Fruit fly (Drosophila melanogaster) whole organism, prepupa: ENCODE measurements around the gene CG9316.

Experiments used
- CG10631 ChIP-seq: fragments of 200-800 bp; sonication (Bioruptor generic); optimal IDR thresholded peaks from 2 replicates; lab custom pipeline; 2016; ENCODE audit warnings: missing biosample characterization, missing genetic modification characterization
- CG10669 ChIP-seq: fragments of 200-800 bp; sonication (Bioruptor generic); optimal IDR thresholded peaks from 3 replicates; lab custom pipeline; 2018; ENCODE audit warnings: missing biosample characterization, mild to moderate bottlenecking, missing genetic modification characterization, moderate library complexity
- CG11294 ChIP-seq: fragments of 200-800 bp; sonication (Bioruptor generic); IDR thresholded peaks from 2 replicates; pipeline ENCODE4 v1.3.6; 2022; ENCODE audit warnings: missing biosample characterization, missing genetic modification characterization
- CG11762 ChIP-seq: fragments of 200-800 bp; sonication (Bioruptor generic); optimal IDR thresholded peaks from 3 replicates; lab custom pipeline; 2016; ENCODE audit warnings: missing biosample characterization, missing genetic modification characterization; ENCODE audit not compliant: insufficient read depth
- CG15336 ChIP-seq: fragments of 200-800 bp; sonication (Bioruptor generic); IDR thresholded peaks from 2 replicates; pipeline ENCODE4 v1.3.6; 2022; ENCODE audit warnings: missing biosample characterization, missing genetic modification characterization
- CG16779 ChIP-seq: fragments of 200-800 bp; sonication (Bioruptor generic); optimal IDR thresholded peaks from 3 replicates; lab custom pipeline; 2017; ENCODE audit warnings: missing biosample characterization, mild to moderate bottlenecking, missing genetic modification characterization
- CG3032 ChIP-seq: fragments of 200-800 bp; optimal IDR thresholded peaks from 2 replicates; lab custom pipeline; 2019; ENCODE audit warnings: missing biosample characterization, mild to moderate bottlenecking, missing genetic modification characterization, moderate library complexity
- CG31627 ChIP-seq: fragments of 200-800 bp; sonication (Bioruptor generic); optimal IDR thresholded peaks from 3 replicates; lab custom pipeline; 2016; ENCODE audit warnings: missing biosample characterization, missing genetic modification characterization
- CG32006 ChIP-seq: fragments of 200-800 bp; sonication (Bioruptor generic); optimal IDR thresholded peaks from 3 replicates; lab custom pipeline; 2017; ENCODE audit warnings: missing biosample characterization, mild to moderate bottlenecking, missing genetic modification characterization
- CG34406 ChIP-seq: fragments of 200-800 bp; sonication (Bioruptor generic); optimal IDR thresholded peaks from 3 replicates; lab custom pipeline; 2016; ENCODE audit warnings: missing biosample characterization, missing genetic modification characterization
- CG3919 ChIP-seq: fragments of 200-800 bp; sonication (Bioruptor generic); optimal IDR thresholded peaks from 3 replicates; lab custom pipeline; 2016; ENCODE audit warnings: missing biosample characterization, missing genetic modification characterization
- CG4318 ChIP-seq: fragments of 200-800 bp; sonication (Bioruptor generic); optimal IDR thresholded peaks from 3 replicates; lab custom pipeline; 2017; ENCODE audit warnings: missing biosample characterization, mild to moderate bottlenecking, missing genetic modification characterization
- CG6163 ChIP-seq: fragments of 200-800 bp; sonication (Bioruptor generic); IDR thresholded peaks from 3 replicates; pipeline ENCODE4 v1.3.6; 2022; ENCODE audit warnings: missing biosample characterization, missing genetic modification characterization
- CG6276 ChIP-seq: fragments of 200-800 bp; sonication (Bioruptor generic); optimal IDR thresholded peaks from 2 replicates; lab custom pipeline; 2017; ENCODE audit warnings: missing biosample characterization, mild to moderate bottlenecking, missing genetic modification characterization
- CG6792 ChIP-seq: fragments of 200-800 bp; sonication (Bioruptor generic); optimal IDR thresholded peaks from 3 replicates; lab custom pipeline; 2016; ENCODE audit warnings: missing biosample characterization, missing genetic modification characterization
- CG6808 ChIP-seq: fragments of 200-800 bp; sonication (Bioruptor generic); optimal IDR thresholded peaks from 3 replicates; lab custom pipeline; 2017; ENCODE audit warnings: missing biosample characterization, missing genetic modification characterization, mild to moderate bottlenecking, moderate library complexity, missing genetic modification reagents
- CG6854 ChIP-seq: fragments of 200-800 bp; sonication (Bioruptor generic); optimal IDR thresholded peaks from 2 replicates; lab custom pipeline; 2017; ENCODE audit warnings: missing biosample characterization, mild to moderate bottlenecking, missing genetic modification characterization
- CG7368 ChIP-seq: fragments of 200-800 bp; sonication (Bioruptor generic); optimal IDR thresholded peaks from 3 replicates; lab custom pipeline; 2016; ENCODE audit warnings: missing biosample characterization, missing genetic modification characterization
- CG8119 ChIP-seq: fragments of 200-800 bp; sonication (Bioruptor generic); IDR thresholded peaks from 3 replicates; pipeline ENCODE4 v1.3.6; 2022; ENCODE audit warnings: missing biosample characterization, missing genetic modification characterization
- CG8632 ChIP-seq: fragments of 200-800 bp; sonication (Bioruptor generic); optimal IDR thresholded peaks from 3 replicates; lab custom pipeline; 2016; ENCODE audit warnings: missing biosample characterization, missing genetic modification characterization
- CG9139 ChIP-seq: fragments of 200-800 bp; sonication (Bioruptor generic); optimal IDR thresholded peaks from 3 replicates; lab custom pipeline; 2017; ENCODE audit warnings: missing biosample characterization, mild to moderate bottlenecking, missing genetic modification characterization
- Eip75B ChIP-seq: fragments of 200-800 bp; sonication (Bioruptor generic); optimal IDR thresholded peaks from 3 replicates; lab custom pipeline; 2016; ENCODE audit warnings: missing biosample characterization, missing genetic modification characterization
- Eip78C ChIP-seq: fragments of 200-800 bp; sonication (Bioruptor generic); peaks from one replicate; lab custom pipeline; 2016; ENCODE audit warnings: missing biosample characterization, missing genetic modification characterization
- Eip93F ChIP-seq: fragments of 200-800 bp; sonication (Bioruptor generic); optimal IDR thresholded peaks from 2 replicates; lab custom pipeline; 2016; ENCODE audit warnings: missing biosample characterization, mild to moderate bottlenecking, missing genetic modification characterization
- Ets21C ChIP-seq: fragments of 200-800 bp; sonication (Bioruptor generic); optimal IDR thresholded peaks from 3 replicates; lab custom pipeline; 2016; ENCODE audit warnings: missing biosample characterization, missing genetic modification characterization
- Ets96B ChIP-seq: fragments of 200-800 bp; optimal IDR thresholded peaks from 2 replicates; lab custom pipeline; 2019; ENCODE audit warnings: missing biosample characterization, mild to moderate bottlenecking, missing genetic modification characterization, moderate library complexity
- Gug ChIP-seq: fragments of 200-800 bp; sonication (Bioruptor generic); IDR thresholded peaks from 2 replicates; pipeline ENCODE4 v1.3.6; 2022; ENCODE audit warnings: missing biosample characterization, missing genetic modification characterization
- Hr38 ChIP-seq: sonication (Bioruptor generic); optimal IDR thresholded peaks from 2 replicates; lab custom pipeline; 2016; ENCODE audit warnings: missing biosample characterization, missing genetic modification characterization
- Hr39 ChIP-seq: fragments of 200-800 bp; sonication (Bioruptor generic); optimal IDR thresholded peaks from 2 replicates; lab custom pipeline; 2016; ENCODE audit warnings: missing biosample characterization, missing genetic modification characterization
- Hr4 ChIP-seq: fragments of 200-800 bp; sonication (Bioruptor generic); optimal IDR thresholded peaks from 3 replicates; lab custom pipeline; 2016; ENCODE audit warnings: missing biosample characterization, missing genetic modification characterization
- Lpt ChIP-seq: fragments of 200-800 bp; sonication (Bioruptor generic); optimal IDR thresholded peaks from 3 replicates; lab custom pipeline; 2016; ENCODE audit warnings: missing biosample characterization, missing genetic modification characterization
- Met ChIP-seq: fragments of 200-800 bp; sonication (Bioruptor generic); optimal IDR thresholded peaks from 3 replicates; lab custom pipeline; 2016; ENCODE audit warnings: missing biosample characterization, missing genetic modification characterization
- OdsH ChIP-seq: fragments of 200-800 bp; sonication (Bioruptor generic); optimal IDR thresholded peaks from 3 replicates; lab custom pipeline; 2016; ENCODE audit warnings: missing biosample characterization, missing genetic modification characterization
- Smox ChIP-seq: fragments of 200-800 bp; sonication (Bioruptor generic); optimal IDR thresholded peaks from 3 replicates; lab custom pipeline; 2016; ENCODE audit warnings: missing biosample characterization, missing genetic modification characterization
- Sox102F ChIP-seq: fragments of 200-800 bp; sonication (Bioruptor generic); optimal IDR thresholded peaks from 2 replicates; lab custom pipeline; 2016; ENCODE audit warnings: missing biosample characterization, mild to moderate bottlenecking, missing genetic modification characterization
- Sox14 ChIP-seq: fragments of 200-800 bp; sonication (Bioruptor generic); optimal IDR thresholded peaks from 3 replicates; lab custom pipeline; 2016; ENCODE audit warnings: missing biosample characterization, missing genetic modification characterization
- achi ChIP-seq: fragments of 200-800 bp; sonication (Bioruptor generic); optimal IDR thresholded peaks from 3 replicates; lab custom pipeline; 2016; ENCODE audit warnings: missing biosample characterization, missing genetic modification characterization
- acj6 ChIP-seq: fragments of 200-800 bp; sonication (Bioruptor generic); optimal IDR thresholded peaks from 3 replicates; lab custom pipeline; 2016; ENCODE audit warnings: missing biosample characterization, missing genetic modification characterization
- cyc ChIP-seq: fragments of 200-800 bp; sonication (Bioruptor generic); optimal IDR thresholded peaks from 3 replicates; lab custom pipeline; 2016; ENCODE audit warnings: missing biosample characterization, missing genetic modification characterization
- dac ChIP-seq: fragments of 200-800 bp; sonication (Bioruptor generic); optimal IDR thresholded peaks from 2 replicates; lab custom pipeline; 2017; ENCODE audit warnings: missing biosample characterization, mild to moderate bottlenecking, missing genetic modification characterization
- dsx ChIP-seq: fragments of 200-800 bp; optimal IDR thresholded peaks from 3 replicates; lab custom pipeline; 2019; ENCODE audit warnings: missing biosample characterization, mild to moderate bottlenecking, missing genetic modification characterization, moderate library complexity; ENCODE audit not compliant: poor library complexity, severe bottlenecking
- eg ChIP-seq: fragments of 200-800 bp; sonication (Bioruptor generic); IDR thresholded peaks from 3 replicates; pipeline ENCODE4 v1.3.6; 2022; ENCODE audit warnings: missing biosample characterization, missing genetic modification characterization
- esn ChIP-seq: fragments of 200-800 bp; sonication (Bioruptor generic); optimal IDR thresholded peaks from 2 replicates; lab custom pipeline; 2016; ENCODE audit warnings: missing biosample characterization, mild to moderate bottlenecking, missing genetic modification characterization, moderate library complexity
- fd59A ChIP-seq: fragments of 200-800 bp; sonication (Bioruptor generic); optimal IDR thresholded peaks from 2 replicates; lab custom pipeline; 2017; ENCODE audit warnings: missing biosample characterization, mild to moderate bottlenecking, missing genetic modification characterization, missing genetic modification reagents
- fd85E ChIP-seq: fragments of 200-800 bp; sonication (Bioruptor generic); optimal IDR thresholded peaks from 3 replicates; lab custom pipeline; 2016; ENCODE audit warnings: missing biosample characterization, missing genetic modification characterization
- lz ChIP-seq: fragments of 200-800 bp; sonication (Bioruptor generic); optimal IDR thresholded peaks from 3 replicates; lab custom pipeline; 2016; ENCODE audit warnings: missing biosample characterization, missing genetic modification characterization
- net ChIP-seq: fragments of 200-800 bp; sonication (Bioruptor generic); optimal IDR thresholded peaks from 3 replicates; lab custom pipeline; 2016; ENCODE audit warnings: missing biosample characterization, missing genetic modification characterization
- pdm3 ChIP-seq: fragments of 200-800 bp; sonication (Bioruptor generic); optimal IDR thresholded peaks from 3 replicates; lab custom pipeline; 2016; ENCODE audit warnings: missing biosample characterization, missing genetic modification characterization
- salr ChIP-seq, 2 experiments: fragments of 200-800 bp; sonication (Bioruptor generic); optimal IDR thresholded peaks; 3 replicates each; lab custom pipeline; 2016 to 2018; ENCODE audit warnings: missing biosample characterization in 2 of 2, missing genetic modification characterization in 2 of 2, mild to moderate bottlenecking in 1 of 2
- spab ChIP-seq: fragments of 200-800 bp; sonication (Bioruptor generic); optimal IDR thresholded peaks from 2 replicates; lab custom pipeline; 2017; ENCODE audit warnings: missing biosample characterization, mild to moderate bottlenecking, missing genetic modification characterization, missing genetic modification reagents
- svp ChIP-seq: fragments of 200-800 bp; sonication (Bioruptor generic); peaks from one replicate; lab custom pipeline; 2016; ENCODE audit warnings: missing biosample characterization, missing genetic modification characterization

CG9316 gene

dm6 chr2L:20761951-20762538 lies 35.7 kb upstream of the CG9316 start:
- TF ChIP-seq Gug (GFP tag; lab: Robert Waterston, UW): peak; percentile 84
- peak; percentile 83 for TF ChIP-seq Met (GFP tag; lab: Kevin White, UChicago)
- TF ChIP-seq CG31627 (GFP tag; lab: Kevin White, UChicago): peak; percentile 59
- peak; percentile 91 for TF ChIP-seq svp (GFP tag; lab: Kevin White, UChicago)
- peak; percentile 71 for TF ChIP-seq lz (GFP tag; lab: Kevin White, UChicago)
- TF ChIP-seq CG3919 (GFP tag; lab: Kevin White, UChicago): peak; percentile 83
- peak; percentile 66 for TF ChIP-seq spab
- peak; percentile 80 for TF ChIP-seq CG10669 (GFP tag; lab: Kevin White, UChicago)
- peak; percentile 86 for TF ChIP-seq CG6163 (GFP tag; lab: Robert Waterston, UW)
- TF ChIP-seq dac (GFP tag; lab: Kevin White, UChicago): peak; percentile 0
- peak; percentile 69 for TF ChIP-seq CG16779
- peak; percentile 76 for TF ChIP-seq CG11294 (GFP tag; lab: Robert Waterston, UW)
- peak; percentile 57 for TF ChIP-seq Eip75B (GFP tag; lab: Kevin White, UChicago)
- no peak for TF ChIP-seq dsx (GFP tag; lab: Kevin White, UChicago)
- TF ChIP-seq cyc (GFP tag; lab: Kevin White, UChicago): peak; percentile 77
- TF ChIP-seq CG6854: peak; percentile 60
- peak; percentile 41 to 56 for TF ChIP-seq salr (GFP tag; optimal IDR thresholded peaks at IDR 0.05; lab: Kevin White, UChicago)
- peak; percentile 84 for TF ChIP-seq CG15336 (GFP tag; lab: Robert Waterston, UW)
- peak; percentile 30 for TF ChIP-seq fd85E (GFP tag; lab: Kevin White, UChicago)
- TF ChIP-seq Eip93F (GFP tag; lab: Kevin White, UChicago): peak; percentile 55
- TF ChIP-seq Sox102F (GFP tag; lab: Kevin White, UChicago): peak; percentile 77
- TF ChIP-seq CG32006 (GFP tag; lab: Kevin White, UChicago): peak; percentile 75
- peak; percentile 61 for TF ChIP-seq CG6276
- peak; percentile 41 for TF ChIP-seq Ets21C (GFP tag; lab: Kevin White, UChicago)
- peak; percentile 29 for TF ChIP-seq CG4318
- peak; percentile 50 for TF ChIP-seq Hr39 (GFP tag; lab: Kevin White, UChicago)
- TF ChIP-seq achi: peak; percentile 79
- peak; percentile 78 for TF ChIP-seq CG6792
- peak; percentile 86 for TF ChIP-seq eg (GFP tag; lab: Robert Waterston, UW)
- TF ChIP-seq acj6 (GFP tag; lab: Kevin White, UChicago): peak; percentile 85
- peak; percentile 95 for TF ChIP-seq Eip78C
- peak; percentile 78 for TF ChIP-seq Smox (GFP tag; lab: Kevin White, UChicago)
- TF ChIP-seq net (GFP tag; lab: Kevin White, UChicago): peak; percentile 81
- peak; percentile 60 for TF ChIP-seq CG6808
- TF ChIP-seq Sox14 (GFP tag; lab: Kevin White, UChicago): peak; percentile 52
- peak; percentile 86 for TF ChIP-seq esn
- TF ChIP-seq Hr38 (GFP tag; lab: Kevin White, UChicago): no peak
- TF ChIP-seq Hr4 (GFP tag; lab: Kevin White, UChicago): peak; percentile 68
- peak; percentile 64 for TF ChIP-seq CG11762 (GFP tag; lab: Kevin White, UChicago)
- TF ChIP-seq CG10631 (GFP tag; lab: Kevin White, UChicago): peak; percentile 76
- peak; percentile 74 for TF ChIP-seq pdm3 (GFP tag; lab: Kevin White, UChicago)
- peak; percentile 86 for TF ChIP-seq CG34406 (GFP tag; lab: Kevin White, UChicago)
- peak; percentile 80 for TF ChIP-seq OdsH (GFP tag; lab: Kevin White, UChicago)
- TF ChIP-seq CG8632 (GFP tag; lab: Kevin White, UChicago): peak; percentile 88
- TF ChIP-seq CG9139 (GFP tag; lab: Kevin White, UChicago): peak; percentile 68
- peak; percentile 70 for TF ChIP-seq Ets96B
- TF ChIP-seq CG7368 (GFP tag; lab: Kevin White, UChicago): peak; percentile 74
- peak; percentile 74 for TF ChIP-seq CG3032 (tag; lab: Kevin White, UChicago)
- TF ChIP-seq CG8119 (GFP tag; lab: Robert Waterston, UW): peak; percentile 79
- peak; percentile 54 for TF ChIP-seq fd59A
- TF ChIP-seq Lpt (GFP tag; lab: Kevin White, UChicago): peak; percentile 57
